Fruit fly (Drosophila melanogaster) whole organism, embryonic: Measurements from ENCODE around the gene MAPk-Ak2.

Experiments used
- Ada2b ChIP-seq: fragments of 200-800 bp; sonication (Bioruptor generic); IDR thresholded peaks from 2 replicates; pipeline ENCODE4 v1.3.6; 2022; ENCODE audit warnings: missing biosample characterization, missing genetic modification characterization
- B-H1 ChIP-seq: fragments of 200-800 bp; sonication (Bioruptor generic); IDR thresholded peaks from 3 replicates; pipeline ENCODE4 v1.3.6; 2022; ENCODE audit warnings: missing biosample characterization, missing genetic modification characterization
- CG11398 ChIP-seq: fragments of 200-800 bp; sonication (Bioruptor generic); optimal IDR thresholded peaks from 2 replicates; lab custom pipeline; 2016; ENCODE audit warnings: missing biosample characterization, missing genetic modification characterization
- CG11456 ChIP-seq: fragments of 200-800 bp; sonication (Bioruptor generic); IDR thresholded peaks from 3 replicates; pipeline ENCODE4 v1.3.6; 2022; ENCODE audit warnings: missing biosample characterization, missing genetic modification characterization
- CG11560 ChIP-seq: fragments of 200-800 bp; sonication (Bioruptor generic); IDR thresholded peaks from 3 replicates; pipeline ENCODE4 v1.3.6; 2022; ENCODE audit warnings: missing biosample characterization, missing genetic modification characterization
- CG12236 ChIP-seq: fragments of 200-800 bp; sonication (Bioruptor generic); optimal IDR thresholded peaks from 2 replicates; lab custom pipeline; 2016; ENCODE audit warnings: missing biosample characterization, missing genetic modification characterization
- CG15011 ChIP-seq: fragments of 200-800 bp; sonication (Bioruptor generic); optimal IDR thresholded peaks from 3 replicates; lab custom pipeline; 2018; ENCODE audit warnings: missing biosample characterization, mild to moderate bottlenecking, missing genetic modification characterization
- CG1647 ChIP-seq: fragments of 200-800 bp; sonication (Bioruptor generic); optimal IDR thresholded peaks from 3 replicates; lab custom pipeline; 2016; ENCODE audit warnings: missing biosample characterization, missing genetic modification characterization
- CG2120 ChIP-seq: fragments of 200-800 bp; sonication (Bioruptor generic); optimal IDR thresholded peaks from 3 replicates; lab custom pipeline; 2016; ENCODE audit warnings: missing biosample characterization, missing genetic modification characterization
- CG2202 ChIP-seq: fragments of 200-800 bp; sonication (Bioruptor generic); optimal IDR thresholded peaks from 2 replicates; lab custom pipeline; 2018; ENCODE audit warnings: missing biosample characterization, mild to moderate bottlenecking, missing genetic modification characterization
- CG4730 ChIP-seq: fragments of 200-800 bp; sonication (Bioruptor generic); IDR thresholded peaks from 2 replicates; pipeline ENCODE4 v1.3.6; 2022; ENCODE audit warnings: missing biosample characterization, missing genetic modification characterization
- CG5245 ChIP-seq: fragments of 200-800 bp; sonication (Bioruptor generic); optimal IDR thresholded peaks from 3 replicates; lab custom pipeline; 2016; ENCODE audit warnings: missing biosample characterization, missing genetic modification characterization
- CG6689 ChIP-seq: fragments of 200-800 bp; sonication (Bioruptor generic); IDR thresholded peaks from 2 replicates; pipeline ENCODE4 v1.3.6; 2022; ENCODE audit warnings: missing biosample characterization, missing genetic modification characterization
- CG7372 ChIP-seq: fragments of 200-800 bp; sonication (Bioruptor generic); IDR thresholded peaks from 2 replicates; pipeline ENCODE4 v1.3.6; 2022; ENCODE audit warnings: missing biosample characterization, missing genetic modification characterization
- CG7928 ChIP-seq: fragments of 200-800 bp; sonication (Bioruptor generic); optimal IDR thresholded peaks from 2 replicates; lab custom pipeline; 2017; ENCODE audit warnings: missing biosample characterization, mild to moderate bottlenecking, missing genetic modification characterization
- CG8089 ChIP-seq: fragments of 200-800 bp; sonication (Bioruptor generic); optimal IDR thresholded peaks from 3 replicates; lab custom pipeline; 2016; ENCODE audit warnings: missing biosample characterization, missing genetic modification characterization
- CG9797 ChIP-seq: fragments of 200-800 bp; sonication (Bioruptor generic); optimal IDR thresholded peaks from 3 replicates; lab custom pipeline; 2018; ENCODE audit warnings: missing biosample characterization, mild to moderate bottlenecking, missing genetic modification characterization
- CG9817 ChIP-seq: fragments of 200-800 bp; sonication (Bioruptor generic); optimal IDR thresholded peaks from 2 replicates; lab custom pipeline; 2018; ENCODE audit warnings: missing biosample characterization, mild to moderate bottlenecking, missing genetic modification characterization, moderate library complexity
- Gug ChIP-seq: fragments of 200-800 bp; sonication (Bioruptor generic); IDR thresholded peaks from 4 replicates; pipeline ENCODE4 v1.3.6; 2022; ENCODE audit warnings: missing biosample characterization, missing genetic modification characterization
- Hand ChIP-seq: fragments of 200-800 bp; sonication (Bioruptor generic); optimal IDR thresholded peaks from 2 replicates; lab custom pipeline; 2017; ENCODE audit warnings: mild to moderate bottlenecking, missing biosample characterization, missing genetic modification reagents, missing genetic modification characterization
- HmgZ ChIP-seq: fragments of 200-800 bp; sonication (Bioruptor generic); optimal IDR thresholded peaks from 2 replicates; lab custom pipeline; 2018; ENCODE audit warnings: missing biosample characterization, mild to moderate bottlenecking, missing genetic modification characterization
- MTF-1 ChIP-seq: fragments of 200-800 bp; sonication (Bioruptor generic); optimal IDR thresholded peaks from 2 replicates; lab custom pipeline; 2018; ENCODE audit warnings: missing biosample characterization, mild to moderate bottlenecking, missing genetic modification characterization, borderline replicate concordance
- Mes4 ChIP-seq: fragments of 200-800 bp; sonication (Bioruptor generic); optimal IDR thresholded peaks from 2 replicates; lab custom pipeline; 2016; ENCODE audit warnings: missing biosample characterization, missing genetic modification characterization
- Neu2 ChIP-seq: fragments of 200-800 bp; sonication (Bioruptor generic); optimal IDR thresholded peaks from 3 replicates; lab custom pipeline; 2016; ENCODE audit warnings: missing biosample characterization, missing genetic modification characterization, borderline replicate concordance
- Nf-YB ChIP-seq: fragments of 200-800 bp; sonication (Bioruptor generic); optimal IDR thresholded peaks from 3 replicates; lab custom pipeline; 2019; ENCODE audit warnings: missing biosample characterization, mild to moderate bottlenecking, missing genetic modification characterization, moderate library complexity
- Nf-YC ChIP-seq: fragments of 200-800 bp; optimal IDR thresholded peaks from 3 replicates; lab custom pipeline; 2019; ENCODE audit warnings: missing biosample characterization, mild to moderate bottlenecking, missing genetic modification characterization, moderate library complexity
- Ravus ChIP-seq: fragments of 200-800 bp; sonication (Bioruptor generic); IDR thresholded peaks from 2 replicates; pipeline ENCODE4 v1.3.6; 2022; ENCODE audit warnings: missing biosample characterization, missing genetic modification characterization
- Side ChIP-seq: fragments of 200-800 bp; sonication (Bioruptor generic); optimal IDR thresholded peaks from 2 replicates; lab custom pipeline; 2016; ENCODE audit warnings: missing biosample characterization, missing genetic modification characterization
- Ssrp ChIP-seq: fragments of 200-800 bp; sonication (Bioruptor generic); optimal IDR thresholded peaks from 2 replicates; lab custom pipeline; 2018; ENCODE audit warnings: missing biosample characterization, mild to moderate bottlenecking, missing genetic modification characterization, moderate library complexity
- Tbp ChIP-seq: fragments of >200 bp; optimal IDR thresholded peaks from 2 replicates; lab custom pipeline; 2018; ENCODE audit warnings: missing biosample characterization, missing genetic modification characterization
- Vsx1 ChIP-seq: fragments of 200-800 bp; sonication (Bioruptor generic); optimal IDR thresholded peaks from 2 replicates; lab custom pipeline; 2017; ENCODE audit warnings: missing biosample characterization, mild to moderate bottlenecking, missing genetic modification characterization, missing genetic modification reagents
- ap ChIP-seq: fragments of 200-800 bp; sonication (Bioruptor generic); IDR thresholded peaks from 2 replicates; pipeline ENCODE4 v1.3.6; 2022; ENCODE audit warnings: missing biosample characterization, missing genetic modification characterization
- cad ChIP-seq: fragments of >200 bp; optimal IDR thresholded peaks from 2 replicates; lab custom pipeline; 2017; ENCODE audit warnings: missing biosample characterization, missing genetic modification characterization
- crp ChIP-seq, 2 experiments: fragments of 200-800 bp; sonication (Bioruptor generic); optimal IDR thresholded peaks; 2 replicates in 1 of 2; 3 replicates in 1 of 2; lab custom pipeline; 2017; ENCODE audit warnings: missing biosample characterization in 2 of 2, missing genetic modification characterization in 2 of 2, mild to moderate bottlenecking in 1 of 2, moderate library complexity in 1 of 2
- danr ChIP-seq: fragments of 200-800 bp; sonication (Bioruptor generic); IDR thresholded peaks from 2 replicates; pipeline ENCODE4 v1.3.6; 2022; ENCODE audit warnings: missing biosample characterization, missing genetic modification characterization
- fu2 ChIP-seq: fragments of 200-800 bp; sonication (Bioruptor generic); optimal IDR thresholded peaks from 2 replicates; lab custom pipeline; 2016; ENCODE audit warnings: missing biosample characterization, missing genetic modification characterization
- gsb ChIP-seq: fragments of 200-800 bp; sonication (Bioruptor generic); IDR thresholded peaks from 2 replicates; pipeline ENCODE4 v1.3.6; 2022; ENCODE audit warnings: missing biosample characterization, missing genetic modification characterization
- ham ChIP-seq: fragments of 200-800 bp; sonication (Bioruptor generic); IDR thresholded peaks from 2 replicates; pipeline ENCODE4 v1.3.6; 2022; ENCODE audit warnings: missing biosample characterization, missing genetic modification characterization
- kay ChIP-seq: fragments of 200-800 bp; sonication (Bioruptor generic); optimal IDR thresholded peaks from 2 replicates; lab custom pipeline; 2016; ENCODE audit warnings: missing biosample characterization, missing genetic modification characterization
- knrl ChIP-seq: fragments of 200-800 bp; sonication (Bioruptor generic); IDR thresholded peaks from 3 replicates; pipeline ENCODE4 v1.3.6; 2022; ENCODE audit warnings: missing biosample characterization, missing genetic modification characterization; ENCODE audit not compliant: partially characterized antibody
- lab ChIP-seq: fragments of 200-800 bp; sonication (Bioruptor generic); optimal IDR thresholded peaks from 3 replicates; lab custom pipeline; 2017; ENCODE audit warnings: missing biosample characterization, missing genetic modification characterization, mild to moderate bottlenecking, moderate library complexity, missing genetic modification reagents
- lbe ChIP-seq: fragments of 200-800 bp; sonication (Bioruptor generic); optimal IDR thresholded peaks from 2 replicates; lab custom pipeline; 2016; ENCODE audit warnings: missing biosample characterization, mild to moderate bottlenecking, missing genetic modification characterization
- mld ChIP-seq: fragments of 200-800 bp; sonication (Bioruptor generic); IDR thresholded peaks from 3 replicates; pipeline ENCODE4 v1.3.6; 2022; ENCODE audit warnings: missing biosample characterization, missing genetic modification characterization; ENCODE audit not compliant: partially characterized antibody
- pita ChIP-seq: fragments of 200-800 bp; sonication (Bioruptor generic); optimal IDR thresholded peaks from 2 replicates; lab custom pipeline; 2017; ENCODE audit warnings: missing biosample characterization, mild to moderate bottlenecking, missing genetic modification characterization
- sqz ChIP-seq: fragments of 200-800 bp; sonication (Bioruptor generic); optimal IDR thresholded peaks from 3 replicates; lab custom pipeline; 2018; ENCODE audit warnings: missing biosample characterization, mild to moderate bottlenecking, missing genetic modification characterization
- trh ChIP-seq: fragments of 200-800 bp; sonication (Bioruptor generic); optimal IDR thresholded peaks from 2 replicates; lab custom pipeline; 2016; ENCODE audit warnings: missing biosample characterization, missing genetic modification characterization
- unc-4 ChIP-seq: fragments of 200-800 bp; sonication (Bioruptor generic); IDR thresholded peaks from 2 replicates; pipeline ENCODE4 v1.3.6; 2022; ENCODE audit warnings: missing biosample characterization, missing genetic modification characterization; ENCODE audit not compliant: partially characterized antibody
- vfl ChIP-seq: fragments of 200-800 bp; sonication (Bioruptor generic); optimal IDR thresholded peaks from 2 replicates; lab custom pipeline; 2016; ENCODE audit warnings: missing biosample characterization, missing genetic modification characterization

MAPk-Ak2 gene

DNA sequence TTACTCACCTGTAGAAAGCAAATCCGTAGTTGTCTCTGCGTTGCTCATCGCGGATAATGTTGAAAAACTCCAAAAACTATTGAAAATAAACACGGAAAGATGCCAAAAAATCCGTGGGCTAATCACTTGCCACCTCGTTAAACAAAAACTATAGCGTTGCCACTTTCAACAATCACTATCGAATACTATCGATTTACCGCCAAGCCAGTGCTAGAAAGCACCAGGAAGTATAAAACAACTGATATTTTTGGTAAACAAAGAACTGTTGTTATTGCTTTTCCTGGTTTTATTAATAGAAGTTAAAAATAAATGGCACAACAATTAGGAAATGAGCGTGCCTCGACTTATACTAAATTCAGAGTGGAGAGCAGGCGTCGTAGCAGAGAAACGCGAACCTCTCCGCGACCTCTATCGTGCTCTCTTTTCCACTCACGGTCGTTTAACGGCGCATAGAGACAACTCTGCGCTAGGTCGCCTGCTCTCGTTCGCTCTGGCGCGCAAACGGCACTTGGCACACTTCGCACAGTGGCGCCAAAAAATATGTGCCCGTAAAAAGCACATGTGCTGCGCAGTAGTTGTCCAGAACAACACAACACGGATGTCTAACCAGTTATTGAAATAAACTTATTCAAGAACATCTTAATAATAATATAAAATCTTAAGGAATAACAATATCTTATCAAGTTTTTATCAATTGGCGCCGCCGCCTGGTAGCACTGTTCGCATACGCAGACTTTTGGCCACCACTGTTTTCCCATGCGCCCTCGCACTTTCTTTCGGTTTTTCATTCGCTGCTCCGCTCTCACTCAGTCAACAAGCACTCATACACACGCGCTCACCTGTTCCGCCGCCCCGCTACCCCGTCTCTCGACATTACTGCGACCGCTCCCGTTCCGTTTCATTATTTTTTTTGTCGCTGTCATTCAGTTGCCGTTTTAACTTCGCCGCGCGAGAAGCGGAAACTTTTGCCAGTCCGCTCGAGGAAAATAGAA lies 8.9 kb downstream of the MAPk-Ak2 start, which contains the start of the genes lin-52 and CG15771 (continued):
- TF ChIP-seq fu2 (GFP tag; lab: Kevin White, UChicago) (peak; percentile 24), mld (GFP tag; lab: Robert Waterston, UW) (no peak), CG8089 (peak; percentile 51), Hand (GFP tag; lab: Kevin White, UChicago) (peak; percentile 96), sqz (GFP tag; lab: Kevin White, UChicago) (peak; percentile 96), knrl (GFP tag; lab: Robert Waterston, UW) (peak; percentile 64), unc-4 (GFP tag; lab: Robert Waterston, UW) (peak; percentile 67), Mes4 (GFP tag; lab: Kevin White, UChicago) (peak; percentile 60), CG4730 (GFP tag; lab: Robert Waterston, UW) (peak; percentile 91), Neu2 (no peak), CG6689 (GFP tag; lab: Robert Waterston, UW) (peak; percentile 96), CG1647 (peak; percentile 53), CG15011 (peak; percentile 93), CG2120 (GFP tag; lab: Kevin White, UChicago) (peak; percentile 92), kay (GFP tag; lab: Kevin White, UChicago) (peak; percentile 80), danr (peak; percentile 93), CG12236 (GFP tag; lab: Kevin White, UChicago) (peak; percentile 22), CG7928 (GFP tag; lab: Kevin White, UChicago) (peak; percentile 64), Vsx1 (GFP tag; lab: Kevin White, UChicago) (peak; percentile 89), CG11398 (GFP tag; lab: Kevin White, UChicago) (no peak), lab (peak; percentile 97), Nf-YB (peak; percentile 83), Nf-YC (peak; percentile 92), Ssrp (tag; lab: Kevin White, UChicago) (peak; percentile 91), CG9797 (GFP tag; lab: Kevin White, UChicago) (peak; percentile 45), vfl (peak; percentile 83), B-H1 (peak; percentile 85), Ravus (GFP tag; lab: Robert Waterston, UW) (peak; percentile 62), Gug (GFP tag; lab: Robert Waterston, UW) (peak; percentile 95), CG11456 (GFP tag; lab: Robert Waterston, UW) (peak; percentile 93), trh (peak; percentile 82), ap (GFP tag; lab: Robert Waterston, UW) (peak; percentile 90), lbe (GFP tag; lab: Kevin White, UChicago) (peak; percentile 90), CG9817 (tag; lab: Kevin White, UChicago) (peak; percentile 95), crp (GFP tag; optimal IDR thresholded peaks at IDR 0.05; lab: Kevin White, UChicago) (peak in 1 of 2 experiments; percentile 61), HmgZ (peak; percentile 94), ham (peak; percentile 87), CG11560 (tag; lab: Robert Waterston, UW) (peak; percentile 95), Side (GFP tag; lab: Kevin White, UChicago) (peak; percentile 35), Tbp (GFP tag; lab: Kevin White, UChicago) (no peak), CG5245 (GFP tag; lab: Kevin White, UChicago) (peak; percentile 83), MTF-1 (GFP tag; lab: Kevin White, UChicago) (peak; percentile 89), gsb (peak; percentile 92), CG7372 (peak; percentile 94), CG2202 (tag; lab: Kevin White, UChicago) (peak; percentile 90), cad (GFP tag; lab: Kevin White, UChicago) (no peak), pita (no peak), Ada2b (GFP tag; lab: Robert Waterston, UW) (peak; percentile 93)
